Worm (Caenorhabditis elegans) whole organism, young adult: Measurements from ENCODE around the gene Y45G12B.3.

Experiments used
- B0019.2 ChIP-seq: fragments of 200-800 bp; sonication (Bioruptor generic); conservative IDR thresholded peaks from 2 replicates; pipeline ENCODE4 v1.3.6; 2022; ENCODE audit warnings: missing genetic modification reagents, missing genetic modification characterization, missing compliant biosample characterization
- C17E4.6 ChIP-seq: fragments of 200-800 bp; sonication (Bioruptor generic); IDR thresholded peaks from 2 replicates; pipeline ENCODE4 v1.3.6; 2022; ENCODE audit warnings: missing genetic modification reagents, missing genetic modification characterization, missing compliant biosample characterization
- F23B12.7 ChIP-seq: sonication (generic microtip); optimal IDR thresholded peaks from 2 replicates; lab custom pipeline; 2017; ENCODE audit warnings: missing genetic modification characterization, mild to moderate bottlenecking, missing compliant biosample characterization, antibody characterized with exemption, moderate library complexity; ENCODE audit not compliant: insufficient read depth
- F52B5.7 ChIP-seq: sonication (generic microtip); optimal IDR thresholded peaks from 2 replicates; lab custom pipeline; 2016; ENCODE audit warnings: mild to moderate bottlenecking, missing genetic modification characterization, missing compliant biosample characterization
- K11D2.4 ChIP-seq: fragments of 200-800 bp; sonication (Bioruptor generic); IDR thresholded peaks from 2 replicates; pipeline ENCODE4 v1.3.6; 2022; ENCODE audit warnings: missing genetic modification reagents, missing genetic modification characterization, missing compliant biosample characterization
- Y53F4B.3 ChIP-seq: fragments of 200-800 bp; sonication (Bioruptor generic); IDR thresholded peaks from 2 replicates; pipeline ENCODE4 v1.3.6; 2022; ENCODE audit warnings: missing genetic modification reagents, missing genetic modification characterization, missing compliant biosample characterization
- Y67H2A.10 ChIP-seq: fragments of 200-800 bp; sonication (Bioruptor generic); conservative IDR thresholded peaks from 2 replicates; pipeline ENCODE4 v1.3.6; 2022; ENCODE audit warnings: missing genetic modification reagents, missing genetic modification characterization, missing compliant biosample characterization
- athp-1 ChIP-seq: sonication (generic microtip); optimal IDR thresholded peaks from 2 replicates; lab custom pipeline; 2017; ENCODE audit warnings: mild to moderate bottlenecking, missing genetic modification characterization, missing compliant biosample characterization
- attf-5 ChIP-seq: fragments of 200-800 bp; sonication (Bioruptor generic); optimal IDR thresholded peaks from 2 replicates; lab custom pipeline; 2018; ENCODE audit warnings: mild to moderate bottlenecking, missing genetic modification characterization, missing compliant biosample characterization
- attf-6 ChIP-seq: fragments of 200-800 bp; sonication (Bioruptor generic); IDR thresholded peaks from 2 replicates; pipeline ENCODE4 v1.3.6; 2022; ENCODE audit warnings: missing genetic modification reagents, missing genetic modification characterization, missing compliant biosample characterization
- cebp-1 ChIP-seq, 2 experiments: fragments of 200-800 bp in 1 of 2; sonication (Bioruptor generic) in 1 of 2; sonication (generic microtip) in 1 of 2; IDR thresholded peaks in 1 of 2; optimal IDR thresholded peaks in 1 of 2; 2 replicates each; pipeline versions ENCODE4 v1.3.6 to Lab custom; 2017 to 2022; ENCODE audit warnings: missing compliant biosample characterization in 2 of 2, missing genetic modification characterization in 2 of 2, mild to moderate bottlenecking in 1 of 2, missing genetic modification reagents in 1 of 2, moderate library complexity in 1 of 2
- egl-44 ChIP-seq: fragments of 200-800 bp; sonication (Bioruptor generic); IDR thresholded peaks from 2 replicates; pipeline ENCODE4 v1.3.6; 2022; ENCODE audit warnings: missing genetic modification reagents, missing genetic modification characterization, missing compliant biosample characterization
- fkh-3 ChIP-seq: sonication (generic microtip); optimal IDR thresholded peaks from 2 replicates; lab custom pipeline; 2016; ENCODE audit warnings: mild to moderate bottlenecking, missing genetic modification characterization, missing compliant biosample characterization
- hlh-12 ChIP-seq: sonication (generic microtip); optimal IDR thresholded peaks from 2 replicates; lab custom pipeline; 2016; ENCODE audit warnings: missing genetic modification characterization, missing compliant biosample characterization
- hlh-26 ChIP-seq: fragments of 200-800 bp; sonication (Bioruptor generic); conservative IDR thresholded peaks from 2 replicates; pipeline ENCODE4 v1.3.6; 2022; ENCODE audit warnings: missing genetic modification reagents, missing genetic modification characterization, missing compliant biosample characterization
- lsl-1 ChIP-seq: fragments of 200-800 bp; sonication (Bioruptor generic); optimal IDR thresholded peaks from 2 replicates; lab custom pipeline; 2018; ENCODE audit warnings: mild to moderate bottlenecking, missing genetic modification characterization, moderate library complexity, missing compliant biosample characterization
- madf-6 ChIP-seq: fragments of 200-800 bp; sonication (Bioruptor generic); IDR thresholded peaks from 2 replicates; pipeline ENCODE4 v1.3.6; 2022; ENCODE audit warnings: missing genetic modification reagents, missing genetic modification characterization, missing compliant biosample characterization
- madf-8 ChIP-seq: fragments of 200-800 bp; sonication (Bioruptor generic); conservative IDR thresholded peaks from 2 replicates; pipeline ENCODE4 v1.3.6; 2022; ENCODE audit warnings: missing genetic modification reagents, missing genetic modification characterization, missing compliant biosample characterization
- mcd-1 ChIP-seq: fragments of 200-800 bp; sonication (Bioruptor generic); IDR thresholded peaks from 2 replicates; pipeline ENCODE4 v1.3.6; 2022; ENCODE audit warnings: missing genetic modification reagents, missing genetic modification characterization, missing compliant biosample characterization
- mes-4 ChIP-seq: sonication (generic microtip); optimal IDR thresholded peaks from 2 replicates; lab custom pipeline; 2016; ENCODE audit warnings: missing genotype, missing genetic modification characterization, missing compliant biosample characterization
- nhr-80 ChIP-seq: sonication (generic microtip); optimal IDR thresholded peaks from 2 replicates; lab custom pipeline; 2016; ENCODE audit warnings: missing genetic modification characterization, missing compliant biosample characterization
- rcor-1 ChIP-seq: fragments of 200-800 bp; sonication (Bioruptor generic); IDR thresholded peaks from 2 replicates; pipeline ENCODE4 v1.3.6; 2022; ENCODE audit warnings: missing genetic modification reagents, missing genetic modification characterization, missing compliant biosample characterization
- repo-1 ChIP-seq: sonication (generic microtip); optimal IDR thresholded peaks from 2 replicates; lab custom pipeline; 2017; ENCODE audit warnings: mild to moderate bottlenecking, missing genetic modification characterization, missing compliant biosample characterization
- rpc-1 ChIP-seq, 2 experiments: fragments of 150-350 bp in 1 of 2; sonication (generic microtip) in 1 of 2; optimal IDR thresholded peaks; 2 replicates each; lab custom pipeline; 2014 to 2018; ENCODE audit warnings: missing biosample characterization in 1 of 2, missing genetic modification characterization in 1 of 2, missing genetic modification reagents in 1 of 2, missing genotype in 1 of 2
- sea-2 ChIP-seq: fragments of 200-800 bp; sonication (Bioruptor generic); IDR thresholded peaks from 2 replicates; pipeline ENCODE4 v1.3.6; 2022; ENCODE audit warnings: missing genetic modification characterization, missing compliant biosample characterization
- snpc-1.1 ChIP-seq: sonication (generic microtip); optimal IDR thresholded peaks from 2 replicates; lab custom pipeline; 2017; ENCODE audit warnings: missing genetic modification characterization, mild to moderate bottlenecking, missing compliant biosample characterization, antibody characterized with exemption, moderate library complexity, missing genotype, missing genetic modification reagents; ENCODE audit not compliant: insufficient read depth
- snpc-3.4 ChIP-seq: sonication (generic microtip); optimal IDR thresholded peaks from 2 replicates; lab custom pipeline; 2017; ENCODE audit warnings: missing genetic modification characterization, mild to moderate bottlenecking, missing compliant biosample characterization, antibody characterized with exemption, moderate library complexity, missing genotype, missing genetic modification reagents
- somi-1 ChIP-seq: fragments of 200-800 bp; sonication (Bioruptor generic); optimal IDR thresholded peaks from 2 replicates; lab custom pipeline; 2018; ENCODE audit warnings: mild to moderate bottlenecking, missing genetic modification characterization, missing compliant biosample characterization
- unc-130 ChIP-seq: sonication (generic microtip); optimal IDR thresholded peaks from 2 replicates; lab custom pipeline; 2016; ENCODE audit warnings: missing genetic modification reagents, missing genetic modification characterization, missing compliant biosample characterization
- zim-3 ChIP-seq: sonication (generic microtip); optimal IDR thresholded peaks from 2 replicates; lab custom pipeline; 2017; ENCODE audit warnings: mild to moderate bottlenecking, missing genetic modification characterization, moderate library complexity, missing compliant biosample characterization
- ztf-18 ChIP-seq: sonication (generic microtip); optimal IDR thresholded peaks from 2 replicates; lab custom pipeline; 2016; ENCODE audit warnings: missing genotype, mild to moderate bottlenecking, missing genetic modification characterization, missing compliant biosample characterization
- ztf-25 ChIP-seq: fragments of 200-800 bp; sonication (Bioruptor generic); IDR thresholded peaks from 2 replicates; pipeline ENCODE4 v1.3.6; 2022; ENCODE audit warnings: missing genetic modification reagents, missing genetic modification characterization, missing compliant biosample characterization
- ztf-26 ChIP-seq: sonication (generic microtip); optimal IDR thresholded peaks from 2 replicates; lab custom pipeline; 2017; ENCODE audit warnings: missing genetic modification characterization, missing compliant biosample characterization
- ztf-6 ChIP-seq: fragments of 200-800 bp; sonication (Bioruptor generic); IDR thresholded peaks from 2 replicates; pipeline ENCODE4 v1.3.6; 2022; ENCODE audit warnings: missing genetic modification reagents, missing genetic modification characterization, missing compliant biosample characterization

Gene Y45G12B.3

ce11 chrV:2664525-2665053, 31.5 kb downstream of the Y45G12B.3 start, which contains the start of gene ndx-2 (continued):
- TF ChIP-seq hlh-26 (GFP tag; lab: Robert Waterston, UW) (no peak), hlh-12 (no peak), Y53F4B.3 (GFP tag; lab: Robert Waterston, UW) (no peak), lsl-1 (GFP tag; lab: Kevin White, UChicago) (peak; percentile 59), repo-1 (no peak), sea-2 (GFP tag; lab: Robert Waterston, UW) (no peak), ztf-25 (GFP tag; lab: Robert Waterston, UW) (no peak), B0019.2 (GFP tag; lab: Robert Waterston, UW) (no peak), ztf-18 (peak; percentile 73), ztf-6 (GFP tag; lab: Robert Waterston, UW) (no peak), egl-44 (GFP tag; lab: Robert Waterston, UW) (peak; percentile 72; the same call in 1 of the 2 replicates), rpc-1 (optimal IDR thresholded peaks at IDR 0.05; lab: Kevin White, UChicago) (peak; percentile 66), rpc-1 (tag; optimal IDR thresholded peaks at IDR 0.05; lab: Kevin White, UChicago) (peak; percentile 81), fkh-3 (tag; lab: Kevin White, UChicago) (no peak), Y67H2A.10 (GFP tag; lab: Robert Waterston, UW) (no peak), madf-6 (peak; percentile 66), unc-130 (GFP tag; lab: Kevin White, UChicago) (no peak)
- TF ChIP-seq, all 124 proteins: peak for 63

- TF ChIP-seq ztf-26 (tag; lab: Kevin White, UChicago), result no peak
- TF ChIP-seq athp-1 (tag; lab: Kevin White, UChicago), result no peak
- TF ChIP-seq cebp-1 (GFP tag; IDR thresholded peaks at IDR 0.05; lab: Robert Waterston, UW), result no peak
- TF ChIP-seq cebp-1 (tag; optimal IDR thresholded peaks at IDR 0.05; lab: Kevin White, UChicago), result no peak
- no peak for TF ChIP-seq ztf-6 (GFP tag; lab: Robert Waterston, UW)
- TF ChIP-seq rcor-1 (GFP tag; lab: Robert Waterston, UW), result no peak
- TF ChIP-seq mcd-1, result no peak
- no peak for TF ChIP-seq attf-5 (GFP tag; lab: Kevin White, UChicago)
- TF ChIP-seq snpc-1.1, result no peak
- TF ChIP-seq C17E4.6, result no peak
- no peak for TF ChIP-seq zim-3 (tag; lab: Kevin White, UChicago)
- TF ChIP-seq attf-6 (GFP tag; lab: Robert Waterston, UW), result no peak
- TF ChIP-seq F23B12.7 (tag; lab: Kevin White, UChicago), result no peak
- no peak for TF ChIP-seq rpc-1 (optimal IDR thresholded peaks at IDR 0.05; lab: Kevin White, UChicago)
- no peak for TF ChIP-seq rpc-1 (tag; optimal IDR thresholded peaks at IDR 0.05; lab: Kevin White, UChicago)
- TF ChIP-seq somi-1, result no peak
- TF ChIP-seq, all 124 proteins: peak for 0
Measured at ce11 chrV:2660457-2660856, 35.6 kb downstream of the Y45G12B.3 start.

DNA sequence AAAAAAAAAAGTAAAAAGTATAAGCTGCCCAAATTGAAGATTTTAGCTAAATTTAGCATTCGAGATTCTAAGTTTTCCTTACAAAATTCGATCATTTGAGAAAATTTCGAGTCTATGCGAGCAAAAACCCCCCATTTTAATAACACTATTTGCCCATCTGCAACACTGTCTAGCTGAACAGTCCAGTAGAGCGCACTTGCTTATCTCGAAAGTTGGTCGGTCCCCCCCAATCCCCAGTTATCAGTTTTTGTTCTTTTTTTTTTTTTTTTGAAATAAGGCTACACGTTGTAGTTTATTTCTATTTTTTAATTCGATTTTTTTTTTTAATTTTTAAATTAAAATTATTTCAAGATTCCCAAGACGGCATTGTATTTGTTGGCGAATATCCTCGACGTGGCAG, 38.4 kb downstream of the Y45G12B.3 start:
- TF ChIP-seq mes-4 (tag; lab: Kevin White, UChicago) (no peak), nhr-80 (peak; percentile 82), K11D2.4 (no peak), snpc-3.4 (tag; lab: Kevin White, UChicago) (no peak), F52B5.7 (tag; lab: Kevin White, UChicago) (no peak), mcd-1 (peak; percentile 87)

ce11 chrV:2656159-2656558, 39.9 kb downstream of the Y45G12B.3 start:
- TF ChIP-seq B0019.2 (GFP tag; lab: Robert Waterston, UW), result no peak
- TF ChIP-seq nhr-80, result peak; percentile 21
- 0 out of 2 replicates have a peak, but pooled peaks have one; percentile 13 for TF ChIP-seq madf-8 (GFP tag; lab: Robert Waterston, UW)
- peak; percentile 7 for TF ChIP-seq attf-5 (GFP tag; lab: Kevin White, UChicago)
- peak; percentile 46; the same call in 1 of the 2 replicates for TF ChIP-seq madf-6
